Worm (Caenorhabditis elegans) whole organism, dauer: Measurements from ENCODE around the gene C44B11.1.

Experiments used
- unc-62 ChIP-seq: sonication (generic microtip); optimal IDR thresholded peaks from 2 replicates; lab custom pipeline; 2017; ENCODE audit warnings: missing biosample characterization, missing genetic modification reagents, missing genetic modification characterization

C44B11.1 gene

DNA sequence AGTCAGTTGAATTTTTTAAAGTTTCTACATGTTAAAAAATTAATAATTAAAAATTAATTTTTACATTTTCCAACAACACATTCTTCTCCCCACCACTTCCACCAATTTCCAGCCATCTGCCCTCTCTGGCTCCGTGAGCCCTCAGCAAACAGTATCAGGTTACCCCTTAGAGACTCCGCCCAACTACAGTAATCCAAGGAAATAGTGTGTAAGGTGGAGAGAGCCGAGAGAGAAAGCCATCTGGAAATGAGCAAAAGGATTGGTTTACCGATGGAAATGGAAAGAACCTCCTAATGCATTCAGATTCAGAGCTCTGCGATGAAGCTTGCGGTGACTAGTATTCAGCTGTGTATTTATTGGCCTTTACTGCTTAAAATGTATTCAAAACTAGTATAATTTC, 14.8 kb upstream of the C44B11.1 start:
- TF ChIP-seq unc-62 (GFP tag; lab: Kevin White, UChicago) = no peak

DNA sequence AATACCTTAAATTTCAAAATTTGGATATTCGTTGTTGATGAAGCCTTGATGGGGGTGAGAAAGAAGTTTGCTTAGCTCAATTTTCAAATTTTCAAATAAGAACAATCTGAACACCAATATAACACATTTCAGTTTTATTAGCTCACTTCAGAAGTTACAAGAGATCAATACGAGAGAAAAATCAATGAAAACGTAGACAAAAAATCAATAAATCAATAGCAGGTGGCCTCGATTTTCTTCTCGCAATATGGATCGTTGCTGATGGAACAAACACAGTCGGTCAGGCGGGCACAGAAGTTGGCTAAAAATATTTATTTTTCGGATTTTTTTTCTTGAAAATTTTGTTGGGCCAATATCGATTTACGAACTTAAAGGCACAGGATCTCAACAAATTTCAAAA, 13.0 kb upstream of the C44B11.1 start:
- no peak for TF ChIP-seq unc-62 (GFP tag; lab: Kevin White, UChicago)

DNA sequence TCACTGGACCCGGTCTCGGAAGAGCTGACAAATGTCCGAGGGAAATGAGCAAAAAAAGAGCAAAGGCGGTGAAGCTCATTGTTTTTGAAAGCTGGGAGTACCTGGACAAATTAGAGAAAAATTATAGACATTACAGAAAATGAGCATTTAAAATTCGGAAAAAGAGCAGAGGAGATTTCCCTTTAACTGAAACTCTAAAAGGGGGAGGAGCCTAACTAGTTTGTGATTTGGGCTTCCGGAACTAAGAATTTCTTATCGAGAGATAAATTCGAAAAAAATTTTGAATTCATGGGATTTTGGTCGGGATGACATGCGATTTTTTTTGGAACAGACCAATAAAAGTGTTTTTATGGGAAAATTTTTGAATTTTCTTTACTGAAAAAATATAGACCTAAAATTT, 11.4 kb upstream of the C44B11.1 start, which contains the start of gene C44B11.4:
C44B11.4 (minus strand) TSS at position 101 of the 400 bp plus-strand sequence.
- TF ChIP-seq unc-62 (GFP tag; lab: Kevin White, UChicago) = no peak

DNA sequence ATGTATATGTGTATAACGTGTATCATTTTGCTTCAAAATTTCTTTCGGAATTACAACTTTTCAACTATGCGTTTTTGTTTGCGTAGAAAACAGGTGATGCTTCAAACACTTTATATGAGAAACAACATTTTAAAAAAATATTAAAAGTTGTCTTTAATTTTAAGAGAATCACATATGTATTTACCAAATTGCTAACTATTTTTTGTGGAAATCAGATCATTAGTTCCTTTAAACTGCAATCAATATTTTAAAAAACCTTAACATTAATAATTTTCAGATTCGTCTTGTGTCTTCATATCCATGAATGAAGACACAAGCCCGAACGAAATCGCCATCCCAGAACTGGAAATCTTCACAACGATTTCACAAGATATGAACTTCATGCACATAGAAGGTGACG, 2.2 kb upstream of the C44B11.1 start, which contains the start of gene C44B11.6:
C44B11.6 (plus strand) TSS at position 301 of the 400 bp plus-strand sequence.
- no peak for TF ChIP-seq unc-62 (GFP tag; lab: Kevin White, UChicago)

DNA sequence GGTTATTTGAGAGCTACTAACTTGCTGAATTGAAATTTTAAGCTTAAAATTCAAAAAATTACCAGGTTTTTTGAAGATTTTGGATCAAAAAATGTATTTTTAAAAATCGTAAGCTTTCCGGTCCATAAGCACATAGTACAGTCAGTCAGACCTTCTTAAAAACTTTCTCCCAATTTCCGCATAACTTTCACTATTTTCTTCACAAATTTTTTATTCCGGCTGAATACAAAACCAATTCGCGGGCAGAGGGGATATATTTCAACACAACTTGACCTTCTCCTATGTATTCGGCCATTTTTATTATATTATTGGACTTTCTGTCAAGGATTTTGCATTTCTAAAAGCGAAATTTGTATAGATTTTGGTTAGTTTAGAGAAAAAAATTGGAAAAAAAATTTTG, 5.4 kb downstream of the C44B11.1 start:
- no peak for TF ChIP-seq unc-62 (GFP tag; lab: Kevin White, UChicago)

DNA sequence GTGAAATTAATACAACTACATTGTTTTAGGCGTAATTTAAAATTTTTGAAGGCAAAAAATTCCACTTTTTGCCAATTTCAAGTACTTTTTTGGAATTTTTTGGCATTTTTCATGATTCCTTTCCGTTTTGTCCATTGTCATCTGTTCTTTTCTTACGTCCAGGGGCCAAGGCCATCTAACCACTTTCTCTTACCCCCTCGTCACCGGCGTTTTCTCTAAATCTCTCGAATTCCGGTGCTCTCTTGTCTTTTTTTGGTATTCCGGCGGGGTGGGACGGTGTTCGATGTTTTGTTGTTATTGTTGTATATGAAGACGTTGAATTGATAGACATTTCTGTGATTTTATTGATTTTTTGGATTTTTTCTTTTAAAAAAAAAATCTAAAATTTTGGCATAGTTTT, 6.5 kb downstream of the C44B11.1 start:
- no peak for TF ChIP-seq unc-62 (GFP tag; lab: Kevin White, UChicago)

DNA sequence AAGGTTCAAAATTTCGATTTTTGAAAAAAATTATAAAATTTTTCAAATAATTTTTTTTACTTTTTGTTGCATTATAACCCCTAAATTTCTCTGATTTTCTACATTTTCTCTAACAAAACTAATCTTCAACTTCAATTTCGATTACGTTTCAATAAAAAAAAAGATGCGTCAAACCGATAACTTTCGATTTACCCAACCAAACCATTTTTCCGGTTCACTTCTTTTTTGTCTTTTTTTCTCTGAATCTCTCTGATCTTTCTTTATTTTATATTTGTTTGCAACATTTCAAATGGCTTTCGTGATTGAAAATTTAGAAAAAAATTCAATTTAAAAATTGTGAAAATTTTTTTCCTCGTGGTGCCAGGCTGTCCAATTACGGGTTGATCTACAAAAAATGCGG, 8.4 kb downstream of the C44B11.1 start:
- no peak for TF ChIP-seq unc-62 (GFP tag; lab: Kevin White, UChicago)

DNA sequence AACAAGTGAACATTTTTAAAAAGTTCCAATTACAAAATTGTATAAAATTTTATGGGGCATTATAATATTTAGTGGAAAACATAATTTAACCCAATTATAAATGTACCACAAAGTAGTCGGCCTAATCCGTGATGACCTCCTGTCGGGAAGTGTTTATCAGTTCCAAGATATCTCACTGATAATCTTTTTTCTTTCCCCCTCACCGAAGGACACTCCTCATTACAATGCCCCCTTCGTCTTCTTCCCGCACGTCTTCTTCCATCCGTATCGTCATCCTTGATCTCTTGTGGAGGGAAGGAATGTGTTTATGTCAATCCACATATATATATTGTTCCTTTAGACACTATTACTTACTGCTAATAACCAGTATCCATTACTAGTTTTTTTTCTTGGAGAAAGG, 10.2 kb downstream of the C44B11.1 start, which contains the start of gene R148.5:
R148.5 (plus strand) TSS at position 331 of the 400 bp plus-strand sequence.
- no peak for TF ChIP-seq unc-62 (GFP tag; lab: Kevin White, UChicago)

DNA sequence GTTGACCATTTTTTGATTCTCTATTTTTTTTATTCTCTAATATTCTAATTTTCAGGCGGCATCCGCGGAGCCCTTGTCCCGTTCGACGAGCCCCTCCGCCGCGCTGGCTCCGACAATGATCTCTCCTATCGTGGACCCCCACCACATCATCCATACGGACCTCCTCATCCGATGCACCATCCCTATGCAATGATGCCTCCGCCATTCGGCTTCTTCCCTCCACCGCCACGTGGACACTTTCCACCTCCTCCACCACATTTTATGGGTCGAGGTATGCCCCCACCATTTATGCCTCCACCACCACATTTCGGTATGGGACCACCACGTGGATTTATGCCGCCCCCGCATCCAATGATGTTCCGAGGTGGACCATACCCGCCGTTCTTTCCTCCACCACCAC, 14.2 kb downstream of the C44B11.1 start:
- no peak for TF ChIP-seq unc-62 (GFP tag; lab: Kevin White, UChicago)

DNA sequence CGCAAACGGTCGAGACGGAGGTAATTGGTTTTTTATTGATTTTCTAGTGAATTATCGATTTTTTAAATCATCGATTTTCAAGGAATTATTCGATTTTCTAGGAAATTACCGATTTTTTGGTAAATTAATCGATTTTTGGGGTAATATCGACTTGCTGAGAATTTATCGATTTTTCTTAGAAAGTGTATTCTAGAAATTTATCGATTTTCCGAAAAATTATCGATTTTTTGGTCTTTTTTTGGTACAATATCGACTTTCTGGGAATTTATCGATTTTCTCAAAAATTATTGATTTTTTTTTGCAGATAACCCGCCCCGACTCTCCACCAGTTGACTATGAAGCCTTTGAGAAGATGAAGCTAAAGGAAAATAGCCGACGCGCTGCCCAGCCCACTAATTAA, 15.5 kb downstream of the C44B11.1 start:
- TF ChIP-seq unc-62 (GFP tag; lab: Kevin White, UChicago) = no peak

DNA sequence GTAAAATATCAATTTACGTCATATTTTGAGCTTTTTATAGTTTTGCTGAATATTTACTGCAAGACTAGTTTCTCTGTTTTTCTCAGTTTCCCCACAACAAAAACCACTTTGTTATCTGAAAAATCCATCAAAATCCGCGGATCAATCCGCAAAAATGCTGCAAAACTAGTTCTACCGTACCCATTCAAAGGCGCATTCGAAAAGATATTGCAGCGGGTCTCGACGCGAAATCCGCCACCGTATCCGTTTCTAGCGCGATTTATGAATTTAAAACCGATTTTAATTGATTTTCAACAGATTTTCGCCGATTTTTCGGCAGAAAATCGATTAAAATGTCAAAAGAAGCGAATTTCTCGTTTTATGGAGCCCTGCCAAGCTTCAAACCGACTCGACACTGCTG, 16.3 kb downstream of the C44B11.1 start, which contains the start of gene R148.4:
R148.4 (plus strand) TSS at position 211 of the 400 bp plus-strand sequence.
- no peak for TF ChIP-seq unc-62 (GFP tag; lab: Kevin White, UChicago)

DNA sequence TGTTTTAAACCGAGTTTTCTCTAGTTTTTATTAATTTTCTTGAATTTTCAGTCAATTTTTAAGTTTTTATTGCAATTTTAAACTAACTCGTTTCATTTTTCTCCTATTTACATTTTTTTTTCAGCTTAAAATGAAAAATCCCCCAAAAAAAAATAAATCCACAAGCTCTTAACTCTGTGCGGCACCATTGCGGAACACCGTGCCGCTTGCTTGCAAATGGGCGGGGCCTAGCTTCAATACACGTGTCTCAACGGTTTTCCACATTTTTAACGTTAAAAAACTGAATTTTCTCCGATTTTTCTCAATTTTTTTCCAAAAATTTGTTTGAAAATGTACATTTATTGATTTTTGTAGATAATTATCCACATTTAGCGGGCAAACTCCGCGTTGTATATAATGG, 19.9 kb downstream of the C44B11.1 start, which contains the start of gene R148.3:
R148.3 (plus strand) TSS at position 347 of the 400 bp plus-strand sequence.
- no peak for TF ChIP-seq unc-62 (GFP tag; lab: Kevin White, UChicago)

DNA sequence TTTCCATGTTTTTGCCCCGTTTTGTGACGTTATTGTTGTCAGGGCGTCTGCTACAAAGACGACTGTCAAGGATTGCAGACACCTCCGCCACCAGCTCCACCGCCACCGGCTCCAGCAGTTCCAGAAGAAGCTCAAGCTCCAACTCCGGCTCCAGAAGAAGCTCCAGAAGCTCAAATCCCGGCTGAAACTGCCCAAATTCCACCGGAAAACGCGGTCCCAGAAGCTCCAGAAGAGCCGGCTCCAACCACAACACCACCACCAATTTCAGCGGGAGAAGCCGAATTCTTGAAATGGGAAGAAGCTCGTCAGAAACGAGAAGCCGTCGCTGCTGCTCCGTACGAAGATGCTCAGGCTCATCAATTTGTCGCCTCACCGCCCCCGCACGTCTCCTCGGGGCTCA, 21.7 kb downstream of the C44B11.1 start:
- TF ChIP-seq unc-62 (GFP tag; lab: Kevin White, UChicago) = no peak

DNA sequence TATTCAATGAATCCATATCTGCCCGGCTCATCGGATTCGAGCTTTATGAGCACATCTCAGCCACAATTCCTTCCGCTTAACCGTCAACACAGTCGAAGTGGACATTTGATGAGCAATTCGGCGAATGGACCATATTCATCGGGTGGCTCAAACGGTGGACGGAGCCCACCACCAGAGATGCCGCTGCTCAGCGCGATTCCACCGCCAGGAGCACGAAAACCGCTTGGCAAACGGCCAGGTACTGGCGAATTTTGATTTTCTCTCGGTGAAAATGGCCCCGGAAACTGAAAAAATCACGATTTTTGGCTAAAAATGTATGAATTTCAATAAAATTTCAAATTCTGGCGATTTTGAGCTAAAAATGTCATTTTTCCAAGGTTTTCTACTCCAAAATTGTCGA, 24.8 kb downstream of the C44B11.1 start:
- TF ChIP-seq unc-62 (GFP tag; lab: Kevin White, UChicago) = no peak

DNA sequence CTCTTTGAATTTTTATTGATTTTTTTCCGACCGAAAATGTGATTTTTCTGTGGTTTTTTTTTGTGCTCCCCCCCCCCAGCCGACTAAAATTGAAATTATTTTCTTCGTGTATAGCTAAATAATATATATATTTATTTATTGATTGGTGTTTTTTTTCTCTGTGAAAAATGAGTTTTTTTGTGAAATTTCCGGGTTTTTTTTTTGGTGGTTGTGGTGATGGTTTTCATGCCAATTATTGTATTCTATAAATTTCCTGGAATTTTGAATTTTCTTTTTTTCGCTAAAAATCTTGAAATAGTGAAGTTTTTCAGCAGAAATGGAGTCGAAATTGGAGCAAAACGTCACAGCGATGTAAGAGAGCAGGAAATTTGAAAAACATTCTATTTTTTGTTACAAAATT, 28.3 kb downstream of the C44B11.1 start, which contains the start of gene lmtr-5:
lmtr-5 (plus strand) TSS at position 301 of the 400 bp plus-strand sequence.
- no peak for TF ChIP-seq unc-62 (GFP tag; lab: Kevin White, UChicago)

DNA sequence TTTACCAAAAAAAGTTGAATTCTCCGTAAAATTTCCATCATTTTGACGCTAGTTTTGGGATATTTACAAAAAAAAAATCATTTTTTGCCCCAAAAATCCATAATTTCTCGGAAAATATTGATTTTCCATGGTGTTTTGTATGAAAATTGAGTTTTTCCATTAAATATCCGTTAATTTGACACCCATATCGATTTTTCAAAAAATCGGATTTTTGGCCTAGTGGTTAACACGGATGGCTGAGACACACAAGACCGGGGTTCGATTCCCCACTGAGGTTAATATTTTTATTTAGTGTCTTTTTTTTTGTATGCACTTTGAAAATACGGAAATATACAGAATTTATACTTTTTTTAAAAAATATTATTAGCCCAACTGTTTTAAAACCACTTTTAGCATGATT, 30.2 kb downstream of the C44B11.1 start:
- TF ChIP-seq unc-62 (GFP tag; lab: Kevin White, UChicago) = no peak

DNA sequence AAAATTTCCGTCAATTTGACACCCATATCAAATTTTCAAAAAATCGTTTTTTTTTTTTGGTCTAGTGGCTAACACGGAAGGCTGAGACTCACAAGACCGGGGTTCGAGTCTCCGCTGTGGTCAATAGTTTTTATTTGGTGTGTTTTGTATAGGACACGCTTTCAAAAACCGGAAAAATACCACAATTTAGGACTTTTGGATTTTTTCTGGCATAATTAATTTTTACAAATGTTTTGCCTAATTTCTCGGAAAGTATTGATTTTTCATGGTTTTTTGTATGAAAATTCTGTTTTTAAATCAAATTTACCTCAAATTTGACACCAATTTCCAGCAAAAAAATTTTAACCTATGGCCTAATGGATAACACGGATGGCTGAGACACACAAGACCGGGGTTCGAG, 30.9 kb downstream of the C44B11.1 start, which contains the start of gene mks-1:
mks-1 (plus strand) TSS at position 301 of the 400 bp plus-strand sequence.
- TF ChIP-seq unc-62 (GFP tag; lab: Kevin White, UChicago) = no peak
